Worm (Caenorhabditis elegans) whole organism, young adult: Measurements from ENCODE around the gene sel-1.

Source experiments
- K11D2.4 ChIP-seq: fragments of 200-800 bp; sonication (Bioruptor generic); IDR thresholded peaks from 2 replicates; pipeline ENCODE4 v1.3.6; 2022; ENCODE audit warnings: missing genetic modification reagents, missing genetic modification characterization, missing compliant biosample characterization
- ama-1 ChIP-seq, 3 experiments: fragments of 150-350 bp in 1 of 3; sonication (generic microtip) in 2 of 3; optimal IDR thresholded peaks; 2 replicates each; lab custom pipeline; 2014 to 2018; ENCODE audit warnings: missing biosample characterization in 2 of 3, missing genetic modification characterization in 2 of 3, missing genetic modification reagents in 2 of 3
- ccch-3 ChIP-seq: fragments of 200-800 bp; sonication (Bioruptor generic); optimal IDR thresholded peaks from 2 replicates; lab custom pipeline; 2018; ENCODE audit warnings: mild to moderate bottlenecking, missing genetic modification characterization, missing compliant biosample characterization
- ceh-58 ChIP-seq: fragments of 200-800 bp; sonication (Bioruptor generic); IDR thresholded peaks from 2 replicates; pipeline ENCODE4 v1.3.6; 2022; ENCODE audit warnings: missing genetic modification characterization, missing compliant biosample characterization
- gei-17 ChIP-seq: fragments of 200-800 bp; sonication (Bioruptor generic); optimal IDR thresholded peaks from 2 replicates; lab custom pipeline; 2018; ENCODE audit warnings: mild to moderate bottlenecking, missing genetic modification characterization, missing compliant biosample characterization

ce11 chrV:12608857-12609256 is 48.3 kb downstream of the sel-1 start, which contains the start of gene ZC116.5:
- TF ChIP-seq ceh-58 (GFP tag; lab: Robert Waterston, UW) (no peak), ama-1 (optimal IDR thresholded peaks at IDR 0.05; lab: Kevin White, UChicago) (no peak), ama-1 (GFP tag; optimal IDR thresholded peaks at IDR 0.05; lab: Kevin White, UChicago) (no peak), gei-17 (GFP tag; lab: Kevin White, UChicago) (no peak), K11D2.4 (no peak), ccch-3 (GFP tag; lab: Kevin White, UChicago) (no peak)
